Fruit fly (Drosophila melanogaster) whole organism, adult: ENCODE data around the gene CG31465.

Source experiments
- CG11617 ChIP-seq: fragments of 200-800 bp; sonication (Bioruptor generic); optimal IDR thresholded peaks from 2 replicates; lab custom pipeline; 2017; ENCODE audit warnings: mild to moderate bottlenecking, missing biosample characterization, missing genetic modification reagents, missing genetic modification characterization
- CG12768 ChIP-seq: fragments of 200-800 bp; sonication (Bioruptor generic); optimal IDR thresholded peaks from 2 replicates; lab custom pipeline; 2017; ENCODE audit warnings: missing biosample characterization, missing genetic modification characterization, mild to moderate bottlenecking, moderate library complexity, missing genetic modification reagents
- CG14711 ChIP-seq: fragments of 200-800 bp; sonication (Bioruptor generic); optimal IDR thresholded peaks from 2 replicates; lab custom pipeline; 2018; ENCODE audit warnings: missing biosample characterization, mild to moderate bottlenecking, missing genetic modification characterization, moderate library complexity
- CG1620 ChIP-seq: fragments of 200-800 bp; sonication (Bioruptor generic); optimal IDR thresholded peaks from 2 replicates; lab custom pipeline; 2016; ENCODE audit warnings: missing biosample characterization, missing genetic modification characterization
- CG33017 ChIP-seq: fragments of 200-800 bp; sonication (Bioruptor generic); optimal IDR thresholded peaks from 2 replicates; lab custom pipeline; 2018; ENCODE audit warnings: missing biosample characterization, mild to moderate bottlenecking, missing genetic modification characterization, moderate library complexity
- CG5204 ChIP-seq: fragments of 200-800 bp; sonication (Bioruptor generic); optimal IDR thresholded peaks from 2 replicates; lab custom pipeline; 2016; ENCODE audit warnings: missing biosample characterization, missing genetic modification characterization
- CG7045 ChIP-seq: fragments of 200-800 bp; sonication (Bioruptor generic); optimal IDR thresholded peaks from 2 replicates; lab custom pipeline; 2017; ENCODE audit warnings: missing biosample characterization, mild to moderate bottlenecking, missing genetic modification characterization
- CG7101 ChIP-seq: fragments of 200-800 bp; sonication (Bioruptor generic); optimal IDR thresholded peaks from 2 replicates; lab custom pipeline; 2018; ENCODE audit warnings: missing biosample characterization, mild to moderate bottlenecking, missing genetic modification characterization, moderate library complexity
- Clk ChIP-seq: fragments of 200-800 bp; sonication (Bioruptor generic); optimal IDR thresholded peaks from 2 replicates; lab custom pipeline; 2017; ENCODE audit warnings: missing biosample characterization, missing genetic modification characterization
- Crg-1 ChIP-seq: fragments of 200-800 bp; sonication (Bioruptor generic); optimal IDR thresholded peaks from 2 replicates; lab custom pipeline; 2016; ENCODE audit warnings: missing biosample characterization, missing genetic modification characterization
- Hr96 ChIP-seq: fragments of 200-800 bp; sonication (Bioruptor generic); optimal IDR thresholded peaks from 2 replicates; lab custom pipeline; 2016; ENCODE audit warnings: missing biosample characterization, missing genetic modification characterization
- Mnt ChIP-seq: fragments of 200-800 bp; sonication (Bioruptor generic); optimal IDR thresholded peaks from 2 replicates; lab custom pipeline; 2016; ENCODE audit warnings: missing biosample characterization, mild to moderate bottlenecking, missing genetic modification characterization
- bab1 ChIP-seq: fragments of 200-800 bp; sonication (Bioruptor generic); optimal IDR thresholded peaks from 3 replicates; lab custom pipeline; 2019; ENCODE audit warnings: missing biosample characterization, mild to moderate bottlenecking, missing genetic modification characterization, moderate library complexity
- cic ChIP-seq: fragments of 200-800 bp; sonication (Bioruptor generic); optimal IDR thresholded peaks from 2 replicates; lab custom pipeline; 2017; ENCODE audit warnings: missing biosample characterization, mild to moderate bottlenecking, missing genetic modification characterization, moderate library complexity
- cnc ChIP-seq, 2 experiments: fragments of >200 bp; optimal IDR thresholded peaks; 2 replicates each; lab custom pipeline; 2017
- kay ChIP-seq: fragments of 200-800 bp; sonication (Bioruptor generic); peaks from one replicate; lab custom pipeline; 2016; ENCODE audit warnings: missing biosample characterization, missing genetic modification characterization, borderline replicate concordance
- ovo ChIP-seq: fragments of 200-800 bp; sonication (Bioruptor generic); optimal IDR thresholded peaks from 2 replicates; lab custom pipeline; 2016; ENCODE audit warnings: missing biosample characterization, missing genetic modification characterization
- pad ChIP-seq: fragments of 200-800 bp; sonication (Bioruptor generic); optimal IDR thresholded peaks from 3 replicates; lab custom pipeline; 2017; ENCODE audit warnings: missing biosample characterization, missing genetic modification characterization, mild to moderate bottlenecking, moderate library complexity, missing genetic modification reagents
- tj ChIP-seq: fragments of 200-800 bp; sonication (Bioruptor generic); optimal IDR thresholded peaks from 3 replicates; lab custom pipeline; 2017; ENCODE audit warnings: missing biosample characterization, mild to moderate bottlenecking, missing genetic modification characterization, moderate library complexity
- toe ChIP-seq: fragments of 200-800 bp; sonication (Bioruptor generic); optimal IDR thresholded peaks from 2 replicates; lab custom pipeline; 2016; ENCODE audit warnings: missing biosample characterization, missing genetic modification characterization

CG31465 gene

DNA sequence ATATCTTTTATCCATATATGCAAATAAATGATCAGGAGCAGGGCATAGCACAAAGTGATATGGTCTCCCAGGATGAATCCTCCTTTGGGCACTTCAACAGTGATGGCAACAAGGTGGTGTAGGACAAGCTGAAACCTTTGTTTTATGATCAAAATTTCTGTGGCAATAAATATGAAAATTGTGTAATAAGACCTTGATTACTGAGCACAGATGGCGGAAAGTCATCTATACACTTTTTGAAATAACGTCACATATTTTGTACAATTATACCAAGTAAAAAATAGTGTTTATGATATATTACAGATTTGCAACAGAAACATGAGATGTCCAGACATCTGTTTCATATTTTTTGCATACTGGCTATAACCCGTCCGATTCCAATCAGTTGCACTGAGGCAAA lies at the start of gene CG31465:
Gene CG31465, plus strand, starts transcription at position 301 of the 400 bp plus-strand sequence.
- no peak for TF ChIP-seq CG7045 (GFP tag; lab: Kevin White, UChicago)
- TF ChIP-seq CG7101: no peak
- TF ChIP-seq CG11617 (GFP tag; lab: Kevin White, UChicago): no peak
- no peak for TF ChIP-seq CG14711 (tag; lab: Kevin White, UChicago)
- TF ChIP-seq cic: no peak
- no peak for TF ChIP-seq Hr96 (GFP tag; lab: Kevin White, UChicago)
- no peak for TF ChIP-seq bab1 (GFP tag; lab: Kevin White, UChicago)
- no peak for TF ChIP-seq ovo (GFP tag; lab: Kevin White, UChicago)
- no peak for TF ChIP-seq pad
- no peak for TF ChIP-seq tj (GFP tag; lab: Kevin White, UChicago)
- TF ChIP-seq Clk (GFP tag; lab: Kevin White, UChicago): no peak
- TF ChIP-seq kay: no peak
- no peak for TF ChIP-seq Crg-1
- TF ChIP-seq Mnt: no peak
- no peak for TF ChIP-seq CG1620 (GFP tag; lab: Kevin White, UChicago)

DNA sequence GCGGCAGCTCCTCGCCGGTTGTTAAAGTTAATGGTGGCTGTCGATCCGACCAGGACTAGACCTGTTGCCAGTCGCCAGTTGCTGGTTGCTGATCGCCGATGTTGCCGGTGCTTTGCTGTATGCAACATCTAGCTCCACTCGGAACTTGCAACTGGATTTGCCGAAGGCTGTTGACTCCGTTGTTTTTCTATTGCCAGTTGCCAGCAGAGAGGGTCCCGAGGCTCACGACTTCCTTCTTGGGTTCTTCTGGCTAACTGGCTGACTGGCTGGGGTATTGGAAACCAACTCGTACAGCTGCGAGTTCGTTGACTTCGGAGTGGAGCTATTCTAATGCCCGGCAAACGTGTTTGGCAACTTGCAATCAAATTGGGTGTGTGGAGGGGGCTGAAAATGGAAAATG lies 49.6 kb upstream of the CG31465 start:
- TF ChIP-seq CG7101: no peak
- no peak for TF ChIP-seq CG1620 (GFP tag; lab: Kevin White, UChicago)
- TF ChIP-seq Hr96 (GFP tag; lab: Kevin White, UChicago): no peak
- TF ChIP-seq Mnt: no peak
- TF ChIP-seq CG5204 (GFP tag; lab: Kevin White, UChicago): no peak
- no peak for TF ChIP-seq CG12768 (GFP tag; lab: Kevin White, UChicago)
- TF ChIP-seq toe: no peak
- no peak for TF ChIP-seq kay
- no peak for TF ChIP-seq CG33017 (tag; lab: Kevin White, UChicago)

DNA sequence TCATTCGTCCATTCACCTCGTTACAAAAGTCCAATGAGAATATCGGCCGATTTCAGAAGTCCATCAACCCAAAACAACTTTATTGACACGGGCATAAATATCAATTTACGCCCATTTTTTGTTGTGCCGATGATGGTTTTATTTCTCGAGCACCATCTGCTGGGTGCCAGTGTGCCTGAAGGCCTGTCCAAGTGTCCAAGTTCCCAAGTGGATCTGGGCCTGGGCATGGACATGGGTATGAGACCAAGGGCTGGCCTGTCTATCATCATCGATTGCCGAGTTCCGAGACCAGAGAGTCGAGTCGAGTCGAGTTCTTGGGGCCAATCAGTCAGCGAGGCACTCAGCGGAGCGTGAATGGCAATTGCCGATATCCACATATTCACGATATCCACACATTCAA lies 48.4 kb upstream of the CG31465 start, which contains the start of gene Gr93a:
Gene Gr93a, plus strand, starts transcription at position 301 of the 400 bp plus-strand sequence.
- TF ChIP-seq pad (no peak), CG14711 (tag; lab: Kevin White, UChicago) (no peak), Clk (GFP tag; lab: Kevin White, UChicago) (no peak), CG12768 (GFP tag; lab: Kevin White, UChicago) (no peak), tj (GFP tag; lab: Kevin White, UChicago) (no peak), CG11617 (GFP tag; lab: Kevin White, UChicago) (no peak), cic (no peak), toe (no peak), CG5204 (GFP tag; lab: Kevin White, UChicago) (no peak), CG33017 (tag; lab: Kevin White, UChicago) (no peak), CG7101 (no peak), Crg-1 (no peak), ovo (GFP tag; lab: Kevin White, UChicago) (no peak), CG7045 (GFP tag; lab: Kevin White, UChicago) (no peak), Hr96 (GFP tag; lab: Kevin White, UChicago) (no peak), cnc (optimal IDR thresholded peaks at IDR 0.05; lab: Kevin White, UChicago) (no peak), bab1 (GFP tag; lab: Kevin White, UChicago) (no peak), Mnt (no peak), kay (no peak)

- no peak for TF ChIP-seq Hr96 (GFP tag; lab: Kevin White, UChicago)
- TF ChIP-seq tj (GFP tag; lab: Kevin White, UChicago): no peak
- TF ChIP-seq cnc (optimal IDR thresholded peaks at IDR 0.05; lab: Kevin White, UChicago): no peak
- TF ChIP-seq ovo (GFP tag; lab: Kevin White, UChicago): no peak
- no peak for TF ChIP-seq CG7045 (GFP tag; lab: Kevin White, UChicago)
Measured at dm6 chr3R:21834234-21835070, 46.2 kb upstream of the CG31465 start.

dm6 chr3R:21835388-21836200 lies 45.0 kb upstream of the CG31465 start:
- no peak for TF ChIP-seq Mnt
- no peak for TF ChIP-seq cic
- TF ChIP-seq CG7101: no peak
- no peak for TF ChIP-seq CG7045 (GFP tag; lab: Kevin White, UChicago)
- no peak for TF ChIP-seq CG5204 (GFP tag; lab: Kevin White, UChicago)
- TF ChIP-seq Hr96 (GFP tag; lab: Kevin White, UChicago): no peak

DNA sequence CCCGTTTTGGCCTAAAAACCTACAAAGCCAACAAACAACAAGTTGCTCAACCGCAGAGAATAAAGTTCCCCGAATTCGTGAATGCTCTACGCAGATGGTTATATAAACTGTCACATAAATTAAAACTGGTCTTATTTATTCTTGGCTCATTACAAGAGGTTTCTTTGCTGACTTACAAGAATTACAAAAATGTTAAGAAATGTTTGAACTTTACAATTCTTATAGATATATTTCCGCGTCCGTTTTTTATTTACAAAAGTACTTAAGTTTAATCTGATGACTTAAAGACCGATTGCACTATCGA lies 44.5 kb upstream of the CG31465 start:
- TF ChIP-seq kay: no peak
- no peak for TF ChIP-seq CG11617 (GFP tag; lab: Kevin White, UChicago)
- no peak for TF ChIP-seq Clk (GFP tag; lab: Kevin White, UChicago)
- no peak for TF ChIP-seq Hr96 (GFP tag; lab: Kevin White, UChicago)
- TF ChIP-seq cnc (optimal IDR thresholded peaks at IDR 0.05; lab: Kevin White, UChicago): no peak
- no peak for TF ChIP-seq tj (GFP tag; lab: Kevin White, UChicago)
- no peak for TF ChIP-seq cic
- no peak for TF ChIP-seq bab1 (GFP tag; lab: Kevin White, UChicago)
- no peak for TF ChIP-seq CG12768 (GFP tag; lab: Kevin White, UChicago)
- TF ChIP-seq CG7045 (GFP tag; lab: Kevin White, UChicago): no peak
- TF ChIP-seq Mnt: no peak
- no peak for TF ChIP-seq ovo (GFP tag; lab: Kevin White, UChicago)
- TF ChIP-seq CG33017 (tag; lab: Kevin White, UChicago): no peak
- TF ChIP-seq toe: no peak
- TF ChIP-seq Crg-1: no peak
- TF ChIP-seq pad: no peak
- no peak for TF ChIP-seq CG5204 (GFP tag; lab: Kevin White, UChicago)
